Fruit fly (Drosophila melanogaster) whole organism, embryonic: ENCODE results near the gene Crtc.

ENCODE experiments used
- B-H1 ChIP-seq: fragments of 200-800 bp; sonication (Bioruptor generic); IDR thresholded peaks from 3 replicates; pipeline ENCODE4 v1.3.6; 2022; ENCODE audit warnings: missing biosample characterization, missing genetic modification characterization
- B-H2 ChIP-seq: fragments of 200-800 bp; sonication (Bioruptor generic); optimal IDR thresholded peaks from 2 replicates; lab custom pipeline; 2018; ENCODE audit warnings: missing biosample characterization, mild to moderate bottlenecking, missing genetic modification characterization
- BEAF-32 ChIP-seq: fragments of 200-800 bp; sonication (Bioruptor generic); optimal IDR thresholded peaks from 3 replicates; lab custom pipeline; 2017; ENCODE audit warnings: missing biosample characterization, missing genetic modification characterization, mild to moderate bottlenecking, moderate library complexity, missing genetic modification reagents
- CG1024 ChIP-seq: fragments of 200-800 bp; sonication (Bioruptor generic); IDR thresholded peaks from 2 replicates; pipeline ENCODE4 v1.3.6; 2022; ENCODE audit warnings: missing biosample characterization, missing genetic modification characterization
- CG10366 ChIP-seq: fragments of 200-800 bp; sonication (Bioruptor generic); IDR thresholded peaks from 2 replicates; pipeline ENCODE4 v1.3.6; 2022; ENCODE audit warnings: missing biosample characterization, missing genetic modification characterization
- CG10543 ChIP-seq: fragments of 200-800 bp; sonication (Bioruptor generic); optimal IDR thresholded peaks from 3 replicates; lab custom pipeline; 2017; ENCODE audit warnings: missing biosample characterization, mild to moderate bottlenecking, missing genetic modification characterization, moderate library complexity
- CG12236 ChIP-seq: fragments of 200-800 bp; sonication (Bioruptor generic); optimal IDR thresholded peaks from 2 replicates; lab custom pipeline; 2016; ENCODE audit warnings: missing biosample characterization, missing genetic modification characterization
- CG13296 ChIP-seq: fragments of 200-800 bp; sonication (Bioruptor generic); optimal IDR thresholded peaks from 3 replicates; lab custom pipeline; 2018; ENCODE audit warnings: missing biosample characterization, mild to moderate bottlenecking, missing genetic modification characterization
- CG13624 ChIP-seq: fragments of 200-800 bp; sonication (Bioruptor generic); optimal IDR thresholded peaks from 2 replicates; lab custom pipeline; 2016; ENCODE audit warnings: missing biosample characterization, missing genetic modification characterization
- CG15269 ChIP-seq: fragments of 200-800 bp; sonication (Bioruptor generic); optimal IDR thresholded peaks from 2 replicates; lab custom pipeline; 2018; ENCODE audit warnings: missing biosample characterization, mild to moderate bottlenecking, missing genetic modification characterization, moderate library complexity
- CG16863 ChIP-seq: fragments of 200-800 bp; sonication (Bioruptor generic); optimal IDR thresholded peaks from 3 replicates; lab custom pipeline; 2016; ENCODE audit warnings: missing biosample characterization, missing genetic modification characterization
- CG2889 ChIP-seq: fragments of 200-800 bp; sonication (Bioruptor generic); IDR thresholded peaks from 3 replicates; pipeline ENCODE4 v1.3.6; 2022; ENCODE audit warnings: missing biosample characterization, missing genetic modification characterization
- CG4328 ChIP-seq: fragments of 200-800 bp; sonication (Bioruptor generic); optimal IDR thresholded peaks from 3 replicates; lab custom pipeline; 2017; ENCODE audit warnings: missing biosample characterization, missing genetic modification reagents, missing genetic modification characterization
- CG43689 ChIP-seq: fragments of 200-800 bp; sonication (Bioruptor generic); IDR thresholded peaks from 2 replicates; pipeline ENCODE4 v1.3.6; 2022; ENCODE audit warnings: missing biosample characterization, missing genetic modification characterization
- CG4854 ChIP-seq: fragments of 200-800 bp; sonication (Bioruptor generic); optimal IDR thresholded peaks from 2 replicates; lab custom pipeline; 2016; ENCODE audit warnings: missing biosample characterization, missing genetic modification characterization, inconsistent platforms
- CG7786 ChIP-seq: fragments of 200-800 bp; sonication (Bioruptor generic); optimal IDR thresholded peaks from 2 replicates; lab custom pipeline; 2016; ENCODE audit warnings: missing biosample characterization, missing genetic modification characterization
- CG9215 ChIP-seq: fragments of 200-800 bp; sonication (Bioruptor generic); IDR thresholded peaks from 2 replicates; pipeline ENCODE4 v1.3.6; 2022; ENCODE audit warnings: missing biosample characterization, missing genetic modification characterization
- CG9437 ChIP-seq: fragments of 200-800 bp; sonication (Bioruptor generic); optimal IDR thresholded peaks from 2 replicates; lab custom pipeline; 2018; ENCODE audit warnings: missing biosample characterization, mild to moderate bottlenecking, missing genetic modification characterization
- CG9876 ChIP-seq: fragments of 200-800 bp; sonication (Bioruptor generic); optimal IDR thresholded peaks from 2 replicates; lab custom pipeline; 2016; ENCODE audit warnings: missing biosample characterization, missing genetic modification characterization
- CrebB ChIP-seq: fragments of 200-800 bp; sonication (Bioruptor generic); optimal IDR thresholded peaks from 3 replicates; lab custom pipeline; 2018; ENCODE audit warnings: missing biosample characterization, mild to moderate bottlenecking, missing genetic modification characterization
- Deaf1 ChIP-seq: fragments of 200-800 bp; optimal IDR thresholded peaks from 3 replicates; lab custom pipeline; 2019; ENCODE audit warnings: missing biosample characterization, mild to moderate bottlenecking, missing genetic modification characterization, moderate library complexity
- Dek ChIP-seq: fragments of 200-800 bp; sonication (Bioruptor generic); optimal IDR thresholded peaks from 3 replicates; lab custom pipeline; 2019; ENCODE audit warnings: missing biosample characterization, mild to moderate bottlenecking, missing genetic modification characterization, moderate library complexity
- Dip3 ChIP-seq: fragments of 200-800 bp; sonication (Bioruptor generic); optimal IDR thresholded peaks from 3 replicates; lab custom pipeline; 2016; ENCODE audit warnings: missing biosample characterization, missing genetic modification characterization
- Fer1 ChIP-seq: fragments of 200-800 bp; sonication (Bioruptor generic); optimal IDR thresholded peaks from 2 replicates; lab custom pipeline; 2017; ENCODE audit warnings: missing biosample characterization, mild to moderate bottlenecking, missing genetic modification characterization
- Gug ChIP-seq: fragments of 200-800 bp; sonication (Bioruptor generic); IDR thresholded peaks from 4 replicates; pipeline ENCODE4 v1.3.6; 2022; ENCODE audit warnings: missing biosample characterization, missing genetic modification characterization
- HLH54F ChIP-seq: fragments of 200-800 bp; sonication (Bioruptor generic); optimal IDR thresholded peaks from 3 replicates; lab custom pipeline; 2016; ENCODE audit warnings: missing biosample characterization, missing genetic modification characterization
- HmgD ChIP-seq: fragments of 200-800 bp; sonication (Bioruptor generic); optimal IDR thresholded peaks from 3 replicates; lab custom pipeline; 2016; ENCODE audit warnings: missing biosample characterization, missing genetic modification characterization
- Mes4 ChIP-seq: fragments of 200-800 bp; sonication (Bioruptor generic); optimal IDR thresholded peaks from 2 replicates; lab custom pipeline; 2016; ENCODE audit warnings: missing biosample characterization, missing genetic modification characterization
- Rfx ChIP-seq: fragments of 200-800 bp; sonication (Bioruptor generic); IDR thresholded peaks from 2 replicates; pipeline ENCODE4 v1.3.6; 2022; ENCODE audit warnings: missing biosample characterization, missing genetic modification characterization
- abd-A ChIP-seq: fragments of 200-800 bp; sonication (Bioruptor generic); optimal IDR thresholded peaks from 3 replicates; lab custom pipeline; 2019; ENCODE audit warnings: missing biosample characterization, mild to moderate bottlenecking, missing genetic modification characterization, moderate library complexity
- ara ChIP-seq: fragments of 200-800 bp; sonication (Bioruptor generic); IDR thresholded peaks from 2 replicates; pipeline ENCODE4 v1.3.6; 2022; ENCODE audit warnings: missing biosample characterization, missing genetic modification characterization
- az2 ChIP-seq: fragments of 200-800 bp; sonication (Bioruptor generic); optimal IDR thresholded peaks from 3 replicates; lab custom pipeline; 2016; ENCODE audit warnings: missing biosample characterization, missing genetic modification characterization
- caup ChIP-seq: fragments of 200-800 bp; sonication (Bioruptor generic); optimal IDR thresholded peaks from 3 replicates; lab custom pipeline; 2017; ENCODE audit warnings: missing biosample characterization, mild to moderate bottlenecking, missing genetic modification characterization, moderate library complexity; ENCODE audit not compliant: severe bottlenecking
- crc ChIP-seq: fragments of 200-800 bp; sonication (Bioruptor generic); optimal IDR thresholded peaks from 2 replicates; lab custom pipeline; 2016; ENCODE audit warnings: missing biosample characterization, missing genetic modification characterization
- croc ChIP-seq: fragments of 200-800 bp; sonication (Bioruptor generic); conservative IDR thresholded peaks from 3 replicates; pipeline ENCODE4 v1.3.6; 2022; ENCODE audit warnings: missing biosample characterization, missing genetic modification characterization
- fd102C ChIP-seq: fragments of 200-800 bp; sonication (Bioruptor generic); optimal IDR thresholded peaks from 2 replicates; lab custom pipeline; 2018; ENCODE audit warnings: missing biosample characterization, mild to moderate bottlenecking, missing genetic modification characterization, moderate library complexity
- gsb ChIP-seq: fragments of 200-800 bp; sonication (Bioruptor generic); IDR thresholded peaks from 2 replicates; pipeline ENCODE4 v1.3.6; 2022; ENCODE audit warnings: missing biosample characterization, missing genetic modification characterization
- gsb-n ChIP-seq: fragments of 200-800 bp; sonication (Bioruptor generic); optimal IDR thresholded peaks from 3 replicates; lab custom pipeline; 2018; ENCODE audit warnings: missing biosample characterization, mild to moderate bottlenecking, missing genetic modification characterization
- hbn ChIP-seq: fragments of 200-800 bp; sonication (Bioruptor generic); IDR thresholded peaks from 2 replicates; pipeline ENCODE4 v1.3.6; 2022; ENCODE audit warnings: missing biosample characterization, missing genetic modification characterization; ENCODE audit not compliant: partially characterized antibody
- insv ChIP-seq, 2 experiments: fragments of 200-800 bp; sonication (Bioruptor generic); optimal IDR thresholded peaks; 3 replicates each; lab custom pipeline; 2016 to 2018; ENCODE audit warnings: missing biosample characterization in 2 of 2, missing genetic modification characterization in 2 of 2
- lab ChIP-seq: fragments of 200-800 bp; sonication (Bioruptor generic); optimal IDR thresholded peaks from 3 replicates; lab custom pipeline; 2017; ENCODE audit warnings: missing biosample characterization, missing genetic modification characterization, mild to moderate bottlenecking, moderate library complexity, missing genetic modification reagents
- lbe ChIP-seq: fragments of 200-800 bp; sonication (Bioruptor generic); optimal IDR thresholded peaks from 2 replicates; lab custom pipeline; 2016; ENCODE audit warnings: missing biosample characterization, mild to moderate bottlenecking, missing genetic modification characterization
- luna ChIP-seq: fragments of 200-800 bp; sonication (Bioruptor generic); optimal IDR thresholded peaks from 2 replicates; lab custom pipeline; 2016; ENCODE audit warnings: missing biosample characterization, missing genetic modification characterization
- maf-S ChIP-seq: fragments of 200-800 bp; sonication (Bioruptor generic); optimal IDR thresholded peaks from 2 replicates; lab custom pipeline; 2016; ENCODE audit warnings: missing biosample characterization, missing genetic modification characterization
- oc ChIP-seq: fragments of 200-800 bp; sonication (Bioruptor generic); optimal IDR thresholded peaks from 2 replicates; lab custom pipeline; 2018; ENCODE audit warnings: missing biosample characterization, mild to moderate bottlenecking, missing genetic modification characterization, moderate library complexity
- pita ChIP-seq: fragments of 200-800 bp; sonication (Bioruptor generic); optimal IDR thresholded peaks from 2 replicates; lab custom pipeline; 2017; ENCODE audit warnings: missing biosample characterization, mild to moderate bottlenecking, missing genetic modification characterization
- pzg ChIP-seq: fragments of 200-800 bp; sonication (Bioruptor generic); optimal IDR thresholded peaks from 3 replicates; lab custom pipeline; 2018; ENCODE audit warnings: missing biosample characterization, mild to moderate bottlenecking, missing genetic modification characterization, moderate library complexity
- ranshi ChIP-seq: fragments of 200-800 bp; sonication (Bioruptor generic); IDR thresholded peaks from 2 replicates; pipeline ENCODE4 v1.3.6; 2022; ENCODE audit warnings: missing biosample characterization, missing genetic modification characterization
- scrt ChIP-seq: fragments of 200-800 bp; sonication (Bioruptor generic); optimal IDR thresholded peaks from 2 replicates; lab custom pipeline; 2018; ENCODE audit warnings: missing biosample characterization, mild to moderate bottlenecking, missing genetic modification characterization, moderate library complexity
- sd ChIP-seq: fragments of 200-800 bp; sonication (Bioruptor generic); optimal IDR thresholded peaks from 3 replicates; lab custom pipeline; 2018; ENCODE audit warnings: missing biosample characterization, mild to moderate bottlenecking, missing genetic modification characterization, moderate library complexity
- sisA ChIP-seq: fragments of 200-800 bp; sonication (Bioruptor generic); IDR thresholded peaks from 2 replicates; pipeline ENCODE4 v1.3.6; 2022; ENCODE audit warnings: missing biosample characterization, missing genetic modification characterization
- stwl ChIP-seq: fragments of 200-800 bp; sonication (Bioruptor generic); optimal IDR thresholded peaks from 3 replicates; lab custom pipeline; 2018; ENCODE audit warnings: missing biosample characterization, mild to moderate bottlenecking, missing genetic modification characterization, moderate library complexity

The Crtc gene

DNA sequence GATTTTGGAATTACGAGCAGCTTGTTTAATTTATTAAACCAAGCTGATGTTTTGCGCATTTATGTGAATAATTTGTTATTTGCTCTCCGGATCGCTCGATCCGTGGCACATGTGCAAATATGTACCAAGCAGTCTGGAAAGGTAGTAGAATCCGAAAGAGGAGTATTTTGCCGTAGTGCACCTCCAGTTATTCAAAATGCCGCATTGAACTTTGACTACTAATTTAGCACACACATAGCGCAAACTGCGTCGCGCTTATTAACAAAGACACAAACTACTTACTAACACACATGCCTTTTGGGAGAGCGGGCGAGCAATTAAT is 9.8 kb downstream of the Crtc start (continued):
- TF ChIP-seq lbe (GFP tag; lab: Kevin White, UChicago) (no peak), Mes4 (GFP tag; lab: Kevin White, UChicago) (peak; percentile 6), abd-A (tag; lab: Kevin White, UChicago) (peak; percentile 52), oc (tag; lab: Kevin White, UChicago) (peak; percentile 9), ranshi (no peak), gsb (GFP tag; lab: Robert Waterston, UW) (peak; percentile 52; the same call in 1 of the 2 replicates), CG7786 (GFP tag; lab: Kevin White, UChicago) (no peak), sd (peak; percentile 55), insv (GFP tag; optimal IDR thresholded peaks at IDR 0.05; lab: Kevin White, UChicago) (no peak), pzg (GFP tag; lab: Kevin White, UChicago) (peak; percentile 11), fd102C (no peak), CG1024 (GFP tag; lab: Robert Waterston, UW) (no peak), maf-S (GFP tag; lab: Kevin White, UChicago) (no peak), CG13624 (peak; percentile 81), ara (GFP tag; lab: Robert Waterston, UW) (no peak), Dek (peak; percentile 19), croc (GFP tag; lab: Robert Waterston, UW) (0 out of 3 replicates have a peak, but pooled peaks have one; percentile 8), hbn (GFP tag; lab: Robert Waterston, UW) (no peak), CrebB (tag; lab: Kevin White, UChicago) (peak; percentile 26), CG4854 (GFP tag; lab: Kevin White, UChicago) (peak; percentile 7), stwl (tag; lab: Kevin White, UChicago) (no peak), sisA (no peak), CG10366 (no peak), Gug (no peak), Deaf1 (no peak), Fer1 (peak; percentile 67), CG13296 (GFP tag; lab: Kevin White, UChicago) (peak; percentile 68), luna (GFP tag; lab: Kevin White, UChicago) (peak; percentile 33), CG9876 (GFP tag; lab: Kevin White, UChicago) (peak; percentile 20), scrt (GFP tag; lab: Kevin White, UChicago) (peak; percentile 37), B-H1 (GFP tag; lab: Robert Waterston, UW) (no peak), Rfx (GFP tag; lab: Robert Waterston, UW) (peak; percentile 38; the same call in 1 of the 2 replicates), CG16863 (GFP tag; lab: Kevin White, UChicago) (no peak), pita (no peak), CG4328 (peak; percentile 33), crc (peak; percentile 7), HLH54F (GFP tag; lab: Kevin White, UChicago) (peak; percentile 15), BEAF-32 (GFP tag; lab: Kevin White, UChicago) (no peak), CG43689 (GFP tag; lab: Robert Waterston, UW) (no peak), CG2889 (no peak), caup (GFP tag; lab: Kevin White, UChicago) (peak; percentile 82), CG9215 (no peak), B-H2 (GFP tag; lab: Kevin White, UChicago) (peak; percentile 82), CG9437 (GFP tag; lab: Kevin White, UChicago) (no peak), Dip3 (GFP tag; lab: Kevin White, UChicago) (peak; percentile 53), gsb-n (no peak), az2 (GFP tag; lab: Kevin White, UChicago) (no peak), CG12236 (GFP tag; lab: Kevin White, UChicago) (peak; percentile 2), CG10543 (GFP tag; lab: Kevin White, UChicago) (peak; percentile 75), lab (peak; percentile 86), HmgD (no peak), CG15269 (tag; lab: Kevin White, UChicago) (no peak)
